Fruit fly (Drosophila melanogaster) whole organism, larva: Measurements from ENCODE around the gene teq.

Experiments used
- noc ChIP-seq: fragments of 200-800 bp; sonication (Bioruptor generic); optimal IDR thresholded peaks from 3 replicates; lab custom pipeline; 2019; ENCODE audit warnings: missing biosample characterization, mild to moderate bottlenecking, missing genetic modification characterization, moderate library complexity

Gene teq

dm6 chr3L:9046274-9046673 lies 28.2 kb upstream of the teq start:
- TF ChIP-seq noc: peak; percentile 46

dm6 chr3L:9047062-9047461 lies 27.4 kb upstream of the teq start, which contains the start of gene Argk2:
Gene Argk2 (plus strand): TSS chr3L:9047439.
- no peak for TF ChIP-seq noc

dm6 chr3L:9050447-9051069 lies 23.9 kb upstream of the teq start:
- TF ChIP-seq noc: no peak

dm6 chr3L:9051830-9052259 lies 22.6 kb upstream of the teq start:
- TF ChIP-seq noc: no peak

dm6 chr3L:9052798-9053541 lies 21.5 kb upstream of the teq start:
- TF ChIP-seq noc: peak; percentile 54

dm6 chr3L:9054239-9054638 lies 20.2 kb upstream of the teq start:
- no peak for TF ChIP-seq noc

- TF ChIP-seq noc: no peak
These were observed 19.5 kb upstream of the teq start for dm6 chr3L:9054822-9055407.

dm6 chr3L:9055870-9056807 lies 18.3 kb upstream of the teq start:
- TF ChIP-seq noc: no peak

- peak; percentile 95 for TF ChIP-seq noc
These were observed 16.9 kb upstream of the teq start for dm6 chr3L:9057429-9058088.

- peak; percentile 19 for TF ChIP-seq noc
These were observed 14.7 kb upstream of the teq start for dm6 chr3L:9059611-9060203.

- TF ChIP-seq noc: no peak
These were observed 13.0 kb upstream of the teq start for dm6 chr3L:9061449-9061848.

- no peak for TF ChIP-seq noc
These were observed 11.6 kb upstream of the teq start for dm6 chr3L:9062816-9063215.

- peak; percentile 54 for TF ChIP-seq noc
These were observed 10.8 kb upstream of the teq start for dm6 chr3L:9063607-9064006.

- no peak for TF ChIP-seq noc
These were observed 10.2 kb upstream of the teq start for dm6 chr3L:9064207-9064754.

dm6 chr3L:9064976-9065761 lies 9.3 kb upstream of the teq start:
- peak; percentile 15 for TF ChIP-seq noc
